Fruit fly (Drosophila melanogaster): ENCODE results near the gene Tsp39D.

The Tsp39D gene

dm6 chr2L:21310427-21311199 lies 33.8 kb upstream of the Tsp39D start, which contains the start of gene crc:
Gene crc (plus strand): TSS chr2L:21310866.
- peak; percentile 72 for TF ChIP-seq abd-A (tag; optimal IDR thresholded peaks at IDR 0.05)
- no peak for TF ChIP-seq B-H2 (GFP tag; optimal IDR thresholded peaks at IDR 0.05)
- no peak for TF ChIP-seq Mes4 (GFP tag; optimal IDR thresholded peaks at IDR 0.05)
- peak; percentile 54 for TF ChIP-seq CG13424 (tag; optimal IDR thresholded peaks at IDR 0.05)
- peak; percentile 5 for TF ChIP-seq CG18476 (GFP tag; optimal IDR thresholded peaks at IDR 0.05)
- peak; percentile 7 for TF ChIP-seq scrt (GFP tag; optimal IDR thresholded peaks at IDR 0.05)
- no peak for TF ChIP-seq Deaf1 (tag; optimal IDR thresholded peaks at IDR 0.05)
- peak; percentile 4 for TF ChIP-seq CG4820 (GFP tag; optimal IDR thresholded peaks at IDR 0.05)
- TF ChIP-seq chinmo (GFP tag; IDR thresholded peaks at IDR 0.05; ENCODE audit: partially characterized antibody) = peak; percentile 74; the same call in 1 of the 4 replicates
- TF ChIP-seq Dbx (GFP tag; IDR thresholded peaks at IDR 0.05) = peak; percentile 30; the same call in 1 of the 3 replicates
- peak; percentile 24 for TF ChIP-seq CG10209 (GFP tag; optimal IDR thresholded peaks at IDR 0.05)
- peak; percentile 25 for TF ChIP-seq Vsx1 (GFP tag; optimal IDR thresholded peaks at IDR 0.05)
- peak; percentile 38 for TF ChIP-seq az2 (GFP tag; optimal IDR thresholded peaks at IDR 0.05)
- TF ChIP-seq inv (GFP tag; IDR thresholded peaks at IDR 0.05; ENCODE audit: partially characterized antibody) = peak; percentile 42
- no peak for TF ChIP-seq CG2129 (GFP tag; IDR thresholded peaks at IDR 0.05; ENCODE audit: partially characterized antibody)
- TF ChIP-seq E2f2 (GFP tag; IDR thresholded peaks at IDR 0.05) = peak; percentile 10; the same call in 1 of the 2 replicates
- TF ChIP-seq Sry-δ (GFP tag; optimal IDR thresholded peaks at IDR 0.05) = peak; percentile 63
- no peak for TF ChIP-seq Hr3 (GFP tag; optimal IDR thresholded peaks at IDR 0.05)
- TF ChIP-seq stwl (tag; optimal IDR thresholded peaks at IDR 0.05) = peak; percentile 31
- TF ChIP-seq Abd-B (GFP tag; optimal IDR thresholded peaks at IDR 0.05) = no peak
- TF ChIP-seq CG12299 (tag; optimal IDR thresholded peaks at IDR 0.05) = peak; percentile 17
- TF ChIP-seq eve (GFP tag; optimal IDR thresholded peaks at IDR 0.05) = peak in 1 of 2 experiments; percentile 47
- TF ChIP-seq Sox102F (GFP tag; optimal IDR thresholded peaks at IDR 0.05) = peak; percentile 20
- TF ChIP-seq CG30403 (GFP tag; optimal IDR thresholded peaks at IDR 0.05) = peak; percentile 57
- TF ChIP-seq fd96Cb (tag; optimal IDR thresholded peaks at IDR 0.05) = no peak
- no peak; the same call in 2 of the 3 replicates for TF ChIP-seq tgo (GFP tag; IDR thresholded peaks at IDR 0.05)
- TF ChIP-seq eyg (GFP tag; optimal IDR thresholded peaks at IDR 0.05) = no peak
- TF ChIP-seq CG8765 (GFP tag; IDR thresholded peaks at IDR 0.05) = no peak
- no peak for TF ChIP-seq CG14050 (GFP tag; IDR thresholded peaks at IDR 0.05)
- TF ChIP-seq Camta (GFP tag; optimal IDR thresholded peaks at IDR 0.05) = no peak
- TF ChIP-seq Jarid2 (GFP tag; optimal IDR thresholded peaks at IDR 0.05) = peak; percentile 56
- TF ChIP-seq CG30020 (tag; optimal IDR thresholded peaks at IDR 0.05) = peak; percentile 85
- TF ChIP-seq CG10147 (GFP tag; optimal IDR thresholded peaks at IDR 0.05) = peak; percentile 24
- TF ChIP-seq pita (GFP tag; optimal IDR thresholded peaks at IDR 0.05) = no peak
- TF ChIP-seq lov (optimal IDR thresholded peaks at IDR 0.05) = no peak
- TF ChIP-seq lov (GFP tag; IDR thresholded peaks at IDR 0.05) = 0 out of 3 replicates have a peak, but pooled peaks have one; percentile 22
- TF ChIP-seq D (optimal IDR thresholded peaks at IDR 0.05) = peak; percentile 12
- TF ChIP-seq D (GFP tag; optimal IDR thresholded peaks at IDR 0.05) = no peak
- TF ChIP-seq Ada2b (GFP tag; IDR thresholded peaks at IDR 0.05) = no peak
- peak; percentile 16 for TF ChIP-seq CG15696 (tag; optimal IDR thresholded peaks at IDR 0.05)
- no peak for TF ChIP-seq slbo (GFP tag; IDR thresholded peaks at IDR 0.05)
- TF ChIP-seq CG4617 (GFP tag; optimal IDR thresholded peaks at IDR 0.05; ENCODE audit: borderline replicate concordance) = peak; percentile 28
- peak; percentile 31 for TF ChIP-seq CG6765 (GFP tag; optimal IDR thresholded peaks at IDR 0.05)
- peak; percentile 10 for TF ChIP-seq Nf-YC (tag; optimal IDR thresholded peaks at IDR 0.05)
- TF ChIP-seq ttk (GFP tag; IDR thresholded peaks at IDR 0.05) = no peak
- peak in 1 of 2 experiments; percentile 24 for TF ChIP-seq dpn (GFP tag; optimal IDR thresholded peaks at IDR 0.05)
- TF ChIP-seq Bgb (GFP tag; IDR thresholded peaks at IDR 0.05; ENCODE audit: partially characterized antibody) = peak; percentile 41
- peak; percentile 38 for TF ChIP-seq nmo (GFP tag; optimal IDR thresholded peaks at IDR 0.05)
- no peak for TF ChIP-seq GATAe (GFP tag; conservative IDR thresholded peaks at IDR 0.05)

Measured in whole organism, embryonic.